Worm (Caenorhabditis elegans) whole organism, young adult: ENCODE measurements around the gene algn-9.

ENCODE experiments used
- F55B11.4 ChIP-seq: sonication (generic microtip); optimal IDR thresholded peaks from 2 replicates; lab custom pipeline; 2016; ENCODE audit warnings: missing compliant biosample characterization, missing genetic modification characterization, borderline replicate concordance; ENCODE audit not compliant: insufficient read depth
- K11D2.4 ChIP-seq: fragments of 200-800 bp; sonication (Bioruptor generic); IDR thresholded peaks from 2 replicates; pipeline ENCODE4 v1.3.6; 2022; ENCODE audit warnings: missing genetic modification reagents, missing genetic modification characterization, missing compliant biosample characterization
- Y53G8AR.9 ChIP-seq: fragments of 200-800 bp; sonication (Bioruptor generic); conservative IDR thresholded peaks from 2 replicates; pipeline ENCODE4 v1.3.6; 2022; ENCODE audit warnings: missing genetic modification reagents, missing genetic modification characterization, missing compliant biosample characterization
- Y67H2A.10 ChIP-seq: fragments of 200-800 bp; sonication (Bioruptor generic); conservative IDR thresholded peaks from 2 replicates; pipeline ENCODE4 v1.3.6; 2022; ENCODE audit warnings: missing genetic modification reagents, missing genetic modification characterization, missing compliant biosample characterization
- Y79H2A.3 ChIP-seq: fragments of 200-800 bp; sonication (Bioruptor generic); conservative IDR thresholded peaks from 2 replicates; pipeline ENCODE4 v1.3.6; 2022; ENCODE audit warnings: missing genetic modification reagents, missing genetic modification characterization, missing compliant biosample characterization
- ZK185.1 ChIP-seq: sonication (generic microtip); optimal IDR thresholded peaks from 2 replicates; lab custom pipeline; 2016; ENCODE audit warnings: mild to moderate bottlenecking, missing genetic modification characterization, missing compliant biosample characterization; ENCODE audit not compliant: poor library complexity, severe bottlenecking
- ama-1 ChIP-seq, 3 experiments: fragments of 150-350 bp in 1 of 3; sonication (generic microtip) in 2 of 3; optimal IDR thresholded peaks; 2 replicates each; lab custom pipeline; 2014 to 2018; ENCODE audit warnings: missing biosample characterization in 2 of 3, missing genetic modification characterization in 2 of 3, missing genetic modification reagents in 2 of 3
- aptf-2 ChIP-seq: fragments of 200-800 bp; sonication (Bioruptor generic); conservative IDR thresholded peaks from 2 replicates; pipeline ENCODE4 v1.3.6; 2022; ENCODE audit warnings: missing genetic modification reagents, missing genetic modification characterization, missing compliant biosample characterization
- attf-6 ChIP-seq: fragments of 200-800 bp; sonication (Bioruptor generic); IDR thresholded peaks from 2 replicates; pipeline ENCODE4 v1.3.6; 2022; ENCODE audit warnings: missing genetic modification reagents, missing genetic modification characterization, missing compliant biosample characterization
- ccch-3 ChIP-seq: fragments of 200-800 bp; sonication (Bioruptor generic); optimal IDR thresholded peaks from 2 replicates; lab custom pipeline; 2018; ENCODE audit warnings: mild to moderate bottlenecking, missing genetic modification characterization, missing compliant biosample characterization
- cebp-1 ChIP-seq, 2 experiments: fragments of 200-800 bp in 1 of 2; sonication (Bioruptor generic) in 1 of 2; sonication (generic microtip) in 1 of 2; IDR thresholded peaks in 1 of 2; optimal IDR thresholded peaks in 1 of 2; 2 replicates each; pipeline versions ENCODE4 v1.3.6 to Lab custom; 2017 to 2022; ENCODE audit warnings: missing compliant biosample characterization in 2 of 2, missing genetic modification characterization in 2 of 2, mild to moderate bottlenecking in 1 of 2, missing genetic modification reagents in 1 of 2, moderate library complexity in 1 of 2
- ceh-40 ChIP-seq: fragments of 200-800 bp; sonication (Bioruptor generic); IDR thresholded peaks from 2 replicates; pipeline ENCODE4 v1.3.6; 2022; ENCODE audit warnings: missing genetic modification characterization, missing compliant biosample characterization
- ceh-91 ChIP-seq: fragments of 200-800 bp; sonication (Bioruptor generic); IDR thresholded peaks from 2 replicates; pipeline ENCODE4 v1.3.6; 2022; ENCODE audit warnings: missing genetic modification reagents, missing genetic modification characterization, missing compliant biosample characterization
- chd-7 ChIP-seq: sonication (generic microtip); optimal IDR thresholded peaks from 2 replicates; lab custom pipeline; 2016; ENCODE audit warnings: mild to moderate bottlenecking, missing genetic modification characterization, moderate library complexity, missing compliant biosample characterization
- dpff-1 ChIP-seq: sonication (generic microtip); optimal IDR thresholded peaks from 2 replicates; lab custom pipeline; 2017; ENCODE audit warnings: mild to moderate bottlenecking, missing genetic modification characterization, missing compliant biosample characterization
- dpl-1 ChIP-seq: fragments of 150-350 bp; optimal IDR thresholded peaks from 2 replicates; lab custom pipeline; 2014; ENCODE audit warnings: missing biosample characterization, missing genetic modification reagents, missing genetic modification characterization
- egrh-3 ChIP-seq: fragments of 200-800 bp; sonication (Bioruptor generic); IDR thresholded peaks from 2 replicates; pipeline ENCODE4 v1.3.6; 2022; ENCODE audit warnings: missing genetic modification reagents, missing genetic modification characterization, missing compliant biosample characterization
- ekl-4 ChIP-seq: fragments of 200-800 bp; sonication (Bioruptor generic); IDR thresholded peaks from 2 replicates; pipeline ENCODE4 v1.3.6; 2022; ENCODE audit warnings: missing genetic modification reagents, missing genetic modification characterization, missing compliant biosample characterization
- fkh-3 ChIP-seq: sonication (generic microtip); optimal IDR thresholded peaks from 2 replicates; lab custom pipeline; 2016; ENCODE audit warnings: mild to moderate bottlenecking, missing genetic modification characterization, missing compliant biosample characterization
- hmg-1.2 ChIP-seq: fragments of 200-800 bp; sonication (Bioruptor generic); IDR thresholded peaks from 2 replicates; pipeline ENCODE4 v1.3.6; 2022; ENCODE audit warnings: missing genetic modification reagents, missing genetic modification characterization, missing compliant biosample characterization
- let-607 ChIP-seq, 2 experiments: fragments of 200-800 bp in 1 of 2; sonication (Bioruptor generic) in 1 of 2; sonication (generic microtip) in 1 of 2; optimal IDR thresholded peaks; 2 replicates each; lab custom pipeline; 2016 to 2018; ENCODE audit warnings: mild to moderate bottlenecking in 2 of 2, missing compliant biosample characterization in 2 of 2, missing genetic modification characterization in 2 of 2, moderate library complexity in 2 of 2, missing genotype in 1 of 2
- lin-26 ChIP-seq: fragments of 200-800 bp; sonication (Bioruptor generic); IDR thresholded peaks from 2 replicates; pipeline ENCODE4 v1.3.6; 2022; ENCODE audit warnings: missing genetic modification reagents, missing genetic modification characterization, missing compliant biosample characterization
- lin-35 ChIP-seq, 3 experiments: fragments of 150-350 bp in 2 of 3; sonication (generic microtip) in 1 of 3; optimal IDR thresholded peaks; 2 replicates each; lab custom pipeline; 2014 to 2018; ENCODE audit warnings: missing biosample characterization in 3 of 3, missing genetic modification characterization in 3 of 3, missing genetic modification reagents in 3 of 3
- lsy-27 ChIP-seq: sonication (generic microtip); optimal IDR thresholded peaks from 2 replicates; lab custom pipeline; 2017; ENCODE audit warnings: missing genetic modification characterization, mild to moderate bottlenecking, missing compliant biosample characterization, antibody characterized with exemption, missing genotype, borderline replicate concordance; ENCODE audit not compliant: insufficient read depth
- madf-3 ChIP-seq: fragments of 200-800 bp; sonication (Bioruptor generic); IDR thresholded peaks from 2 replicates; pipeline ENCODE4 v1.3.6; 2022; ENCODE audit warnings: missing genetic modification reagents, missing genetic modification characterization, missing compliant biosample characterization
- madf-8 ChIP-seq: fragments of 200-800 bp; sonication (Bioruptor generic); conservative IDR thresholded peaks from 2 replicates; pipeline ENCODE4 v1.3.6; 2022; ENCODE audit warnings: missing genetic modification reagents, missing genetic modification characterization, missing compliant biosample characterization
- nfyb-1 ChIP-seq: fragments of 200-800 bp; sonication (Bioruptor generic); IDR thresholded peaks from 2 replicates; pipeline ENCODE4 v1.3.6; 2022; ENCODE audit warnings: missing genetic modification reagents, missing genetic modification characterization, missing compliant biosample characterization
- nhr-179 ChIP-seq: sonication (generic microtip); optimal IDR thresholded peaks from 2 replicates; lab custom pipeline; 2016; ENCODE audit warnings: mild to moderate bottlenecking, missing genetic modification characterization, missing compliant biosample characterization
- nhr-27 ChIP-seq: fragments of 200-800 bp; sonication (Bioruptor generic); optimal IDR thresholded peaks from 2 replicates; lab custom pipeline; 2018; ENCODE audit warnings: mild to moderate bottlenecking, missing genetic modification characterization, moderate library complexity, missing compliant biosample characterization
- pha-4 ChIP-seq: fragments of 150-350 bp; sonication (generic microtip); optimal IDR thresholded peaks from 2 replicates; lab custom pipeline; 2014; ENCODE audit warnings: missing biosample characterization, missing genetic modification reagents, missing genetic modification characterization
- snpc-1.1 ChIP-seq: sonication (generic microtip); optimal IDR thresholded peaks from 2 replicates; lab custom pipeline; 2017; ENCODE audit warnings: missing genetic modification characterization, mild to moderate bottlenecking, missing compliant biosample characterization, antibody characterized with exemption, moderate library complexity, missing genotype, missing genetic modification reagents; ENCODE audit not compliant: insufficient read depth
- zfh-2 ChIP-seq: fragments of 200-800 bp; sonication (Bioruptor generic); conservative IDR thresholded peaks from 2 replicates; pipeline ENCODE4 v1.3.6; 2022; ENCODE audit warnings: missing genetic modification reagents, missing genetic modification characterization, missing compliant biosample characterization
- ztf-26 ChIP-seq: sonication (generic microtip); optimal IDR thresholded peaks from 2 replicates; lab custom pipeline; 2017; ENCODE audit warnings: missing genetic modification characterization, missing compliant biosample characterization
- ztf-3 ChIP-seq: fragments of 200-800 bp; sonication (Bioruptor generic); optimal IDR thresholded peaks from 2 replicates; lab custom pipeline; 2018; ENCODE audit warnings: mild to moderate bottlenecking, missing genetic modification characterization, missing compliant biosample characterization

algn-9 gene

ce11 chrII:10548778-10549671 lies 35.1 kb upstream of the algn-9 start (continued):
- TF ChIP-seq aptf-2 (GFP tag; lab: Robert Waterston, UW): no peak
- no peak for TF ChIP-seq dpff-1 (tag; lab: Kevin White, UChicago)
- no peak for TF ChIP-seq Y79H2A.3
- peak in 1 of 3 experiments; percentile 68 for TF ChIP-seq lin-35 (GFP tag; optimal IDR thresholded peaks at IDR 0.05; lab: Kevin White, UChicago)

- TF ChIP-seq lsy-27 (no peak), ama-1 (optimal IDR thresholded peaks at IDR 0.05; lab: Kevin White, UChicago) (peak; percentile 82), ama-1 (GFP tag; optimal IDR thresholded peaks at IDR 0.05; lab: Kevin White, UChicago) (no peak), ceh-91 (GFP tag; lab: Robert Waterston, UW) (no peak), cebp-1 (GFP tag; IDR thresholded peaks at IDR 0.05; lab: Robert Waterston, UW) (no peak), cebp-1 (tag; optimal IDR thresholded peaks at IDR 0.05; lab: Kevin White, UChicago) (peak; percentile 9), madf-8 (no peak), fkh-3 (tag; lab: Kevin White, UChicago) (no peak), madf-3 (no peak), zfh-2 (GFP tag; lab: Robert Waterston, UW) (peak; percentile 17; the same call in 1 of the 2 replicates), ZK185.1 (tag; lab: Kevin White, UChicago) (no peak), dpl-1 (GFP tag; lab: Kevin White, UChicago) (no peak), F55B11.4 (tag; lab: Kevin White, UChicago) (no peak)
Measured at ce11 chrII:10550173-10550572, 34.0 kb upstream of the algn-9 start.

- TF ChIP-seq ama-1 (optimal IDR thresholded peaks at IDR 0.05; lab: Kevin White, UChicago): peak; percentile 42
- TF ChIP-seq ama-1 (GFP tag; optimal IDR thresholded peaks at IDR 0.05; lab: Kevin White, UChicago): peak in 1 of 2 experiments; percentile 2
- 0 out of 2 replicates have a peak, but pooled peaks have one; percentile 42 for TF ChIP-seq nfyb-1
- TF ChIP-seq Y79H2A.3: no peak
- TF ChIP-seq hmg-1.2 (GFP tag; lab: Robert Waterston, UW): no peak
- TF ChIP-seq cebp-1 (GFP tag; IDR thresholded peaks at IDR 0.05; lab: Robert Waterston, UW): no peak
- TF ChIP-seq cebp-1 (tag; optimal IDR thresholded peaks at IDR 0.05; lab: Kevin White, UChicago): peak; percentile 10
- TF ChIP-seq ztf-26 (tag; lab: Kevin White, UChicago): peak; percentile 8
- 0 out of 2 replicates have a peak, but pooled peaks have one; percentile 14 for TF ChIP-seq lin-26 (GFP tag; lab: Robert Waterston, UW)
- TF ChIP-seq Y53G8AR.9 (GFP tag; lab: Robert Waterston, UW): peak; percentile 60; the same call in 1 of the 2 replicates
- TF ChIP-seq chd-7 (tag; lab: Kevin White, UChicago): peak; percentile 29
Measured at ce11 chrII:10550872-10551647, 33.1 kb upstream of the algn-9 start.

- TF ChIP-seq pha-4 (tag; lab: Kevin White, UChicago) (no peak), ama-1 (optimal IDR thresholded peaks at IDR 0.05; lab: Kevin White, UChicago) (no peak), ama-1 (GFP tag; optimal IDR thresholded peaks at IDR 0.05; lab: Kevin White, UChicago) (peak in 1 of 2 experiments; percentile 12), nhr-27 (tag; lab: Kevin White, UChicago) (no peak), nhr-179 (tag; lab: Kevin White, UChicago) (no peak), F55B11.4 (tag; lab: Kevin White, UChicago) (no peak), ccch-3 (no peak), ztf-3 (GFP tag; lab: Kevin White, UChicago) (peak; percentile 21), K11D2.4 (GFP tag; lab: Robert Waterston, UW) (peak; percentile 74), egrh-3 (GFP tag; lab: Robert Waterston, UW) (0 out of 2 replicates have a peak, but pooled peaks have one; percentile 10), ZK185.1 (tag; lab: Kevin White, UChicago) (peak; percentile 18), Y67H2A.10 (0 out of 2 replicates have a peak, but pooled peaks have one; percentile 8), let-607 (tag; optimal IDR thresholded peaks at IDR 0.05; lab: Kevin White, UChicago) (peak in 1 of 2 experiments; percentile 66), dpl-1 (GFP tag; lab: Kevin White, UChicago) (no peak), snpc-1.1 (tag; lab: Kevin White, UChicago) (peak; percentile 5), ztf-26 (tag; lab: Kevin White, UChicago) (peak; percentile 76), ekl-4 (GFP tag; lab: Robert Waterston, UW) (peak; percentile 71), attf-6 (no peak), ceh-40 (0 out of 2 replicates have a peak, but pooled peaks have one; percentile 25)
Measured at ce11 chrII:10551985-10552736, 32.0 kb upstream of the algn-9 start.
